Worm (Caenorhabditis elegans): ENCODE data around the gene prp-40.
A peak's percentile ranks its signal among the peaks of the same experiment; 100 is the strongest.

The prp-40 gene

DNA sequence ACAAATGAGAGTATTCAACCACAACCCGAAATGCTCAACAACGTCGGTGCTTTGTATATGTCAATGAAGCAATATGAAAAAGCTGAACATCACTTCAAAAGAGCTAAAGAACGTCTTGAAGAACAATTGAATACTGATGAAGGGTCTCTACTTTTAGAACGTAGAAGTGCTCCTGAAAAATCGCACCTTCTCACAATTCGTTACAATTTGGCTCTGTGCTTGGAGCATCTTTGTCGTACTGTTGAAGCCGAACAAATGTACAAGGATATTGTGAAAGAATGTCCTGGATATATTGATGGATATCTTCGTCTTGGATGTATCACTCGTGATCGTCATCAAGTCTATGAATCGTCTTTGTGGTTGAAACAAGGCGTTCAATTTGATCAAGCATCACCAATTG is 27.7 kb upstream of the prp-40 start:
- TF ChIP-seq nhr-102 (tag; optimal IDR thresholded peaks at IDR 0.05): no peak
- peak; percentile 78 for TF ChIP-seq aha-1 (tag)
- TF ChIP-seq spr-3 (GFP tag; optimal IDR thresholded peaks at IDR 0.05): no peak
- TF ChIP-seq unc-62 (GFP tag; optimal IDR thresholded peaks at IDR 0.05 in 1 of 2): peak in 1 of 2 experiments; percentile 97
- no peak for TF ChIP-seq unc-62 (tag; optimal IDR thresholded peaks at IDR 0.05)

DNA sequence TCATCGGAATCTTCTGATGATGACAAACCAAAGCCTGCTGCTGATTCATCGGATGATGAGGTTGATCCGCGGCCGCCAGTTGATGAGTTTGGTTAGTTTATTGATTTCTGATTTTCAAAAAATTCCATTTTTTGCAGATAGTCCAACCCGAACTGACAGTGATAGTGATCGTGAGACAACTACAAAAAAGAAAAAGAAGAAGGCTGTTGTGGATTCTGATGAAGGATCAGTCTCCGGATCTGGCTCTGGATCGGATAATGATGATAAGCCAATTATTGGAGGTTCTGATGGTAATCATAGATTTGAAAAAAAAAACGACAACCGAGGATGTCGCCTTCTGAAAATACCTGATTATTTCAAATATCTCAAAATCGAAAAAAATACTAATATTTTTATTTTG is 25.8 kb upstream of the prp-40 start:
- TF ChIP-seq mes-2 (tag; optimal IDR thresholded peaks at IDR 0.05; ENCODE audit: poor library complexity, severe bottlenecking): no peak
- TF ChIP-seq aha-1 (tag): peak; percentile 64
- TF ChIP-seq lin-38 (GFP tag; IDR thresholded peaks at IDR 0.05): no peak

DNA sequence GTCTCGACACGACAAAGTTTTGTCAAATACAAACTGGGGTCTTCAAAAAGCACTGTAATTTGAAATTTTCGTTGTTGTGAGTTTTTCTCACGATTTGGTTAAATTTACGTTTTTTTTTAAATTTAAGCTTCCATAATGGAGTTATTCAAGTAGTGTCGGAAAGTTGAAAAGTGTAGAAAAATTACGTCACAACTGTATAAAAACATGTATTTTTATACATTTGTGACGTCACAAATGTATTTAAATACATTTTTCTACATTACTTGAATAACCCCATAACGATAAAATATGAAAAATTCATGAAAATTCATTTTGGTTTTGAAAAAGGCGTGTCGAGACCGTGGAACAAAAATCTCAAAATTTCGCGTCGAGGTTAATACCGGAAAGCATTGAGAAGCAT is 24.5 kb upstream of the prp-40 start:
- TF ChIP-seq nhr-11 (tag; optimal IDR thresholded peaks at IDR 0.05) (no peak), hlh-11 (tag; optimal IDR thresholded peaks at IDR 0.05) (no peak), mxl-2 (GFP tag; conservative IDR thresholded peaks at IDR 0.05) (no peak), nhr-41 (GFP tag; IDR thresholded peaks at IDR 0.05) (no peak), F44E2.7 (GFP tag; IDR thresholded peaks at IDR 0.05) (no peak), gei-8 (GFP tag; optimal IDR thresholded peaks at IDR 0.05) (no peak), ztf-11 (tag; optimal IDR thresholded peaks at IDR 0.05) (no peak), duxl-1 (tag; optimal IDR thresholded peaks at IDR 0.05; ENCODE audit: poor library complexity) (no peak)

DNA sequence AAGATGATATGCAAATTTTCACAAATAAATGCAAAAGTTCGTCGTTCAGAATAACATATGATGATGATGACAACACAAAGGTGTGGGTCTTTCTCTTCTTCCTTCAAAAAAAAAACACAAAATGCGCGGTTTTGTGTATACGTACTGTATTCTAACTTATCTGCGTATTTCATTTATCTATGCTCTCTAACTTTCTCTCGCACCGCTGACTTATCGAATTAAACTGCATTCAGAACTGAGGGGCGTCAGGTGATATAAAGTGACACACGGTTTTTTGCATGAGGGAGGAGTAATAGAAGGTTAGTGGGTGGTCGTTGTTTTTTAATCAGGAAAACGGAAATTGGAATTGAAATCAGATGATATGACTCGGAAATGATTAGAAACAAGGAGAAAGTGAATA is 21.6 kb upstream of the prp-40 start, which contains the start of gene sod-4:
Gene sod-4 (minus strand): TSS at position 109 of the 400 bp plus-strand sequence.
- no peak for TF ChIP-seq hmg-1.1 (GFP tag; IDR thresholded peaks at IDR 0.05)
- no peak for TF ChIP-seq F44E2.7 (GFP tag; IDR thresholded peaks at IDR 0.05)
- peak; percentile 55 for TF ChIP-seq dve-1 (tag; optimal IDR thresholded peaks at IDR 0.05; ENCODE audit: insufficient read depth)
- TF ChIP-seq snpc-1.2 (GFP tag; IDR thresholded peaks at IDR 0.05): no peak
- TF ChIP-seq aly-2 (tag; optimal IDR thresholded peaks at IDR 0.05): no peak
- no peak for TF ChIP-seq ces-1 (GFP tag; optimal IDR thresholded peaks at IDR 0.05)
- peak; percentile 10 for TF ChIP-seq mep-1 (tag; optimal IDR thresholded peaks at IDR 0.05)
- peak; percentile 36 for TF ChIP-seq cey-2 (tag; optimal IDR thresholded peaks at IDR 0.05; ENCODE audit: borderline replicate concordance, insufficient read depth)
- TF ChIP-seq tra-1 (GFP tag; IDR thresholded peaks at IDR 0.05): peak; percentile 51; the same call in 1 of the 2 replicates
- no peak for TF ChIP-seq Y75B8A.6 (GFP tag; IDR thresholded peaks at IDR 0.05)
- no peak for TF ChIP-seq arid-1 (GFP tag; conservative IDR thresholded peaks at IDR 0.05)
- TF ChIP-seq hlh-30 (tag; optimal IDR thresholded peaks at IDR 0.05; ENCODE audit: insufficient read depth): peak; percentile 86
- TF ChIP-seq nhr-6 (tag; optimal IDR thresholded peaks at IDR 0.05): no peak
- no peak for TF ChIP-seq daf-12 (tag; optimal IDR thresholded peaks at IDR 0.05)
- TF ChIP-seq nhr-28 (tag; optimal IDR thresholded peaks at IDR 0.05): peak; percentile 56
- TF ChIP-seq mxl-3 (GFP tag; optimal IDR thresholded peaks at IDR 0.05): peak; percentile 27

DNA sequence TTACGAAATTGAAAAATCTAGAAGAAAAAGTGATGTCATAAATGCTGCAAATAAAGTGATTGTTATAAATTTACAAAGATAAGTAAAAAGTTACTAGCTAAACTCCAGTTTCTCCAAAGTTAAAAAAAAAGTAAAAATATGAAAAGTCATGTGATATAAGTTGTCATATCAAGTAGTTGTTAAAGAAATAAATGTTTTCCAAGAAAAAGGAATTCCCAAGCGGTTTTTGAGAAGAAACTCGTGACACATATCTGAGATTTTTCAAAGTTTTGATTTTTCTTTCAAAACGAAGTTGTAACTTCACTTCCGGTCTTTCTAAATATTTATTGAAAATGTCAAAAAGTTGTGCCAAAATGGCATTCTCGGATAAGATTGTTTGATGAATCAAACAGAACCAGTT is 20.8 kb upstream of the prp-40 start:
- TF ChIP-seq unc-62 (GFP tag; optimal IDR thresholded peaks at IDR 0.05 in 1 of 2): peak in 1 of 2 experiments; percentile 83
- no peak for TF ChIP-seq unc-62 (tag; optimal IDR thresholded peaks at IDR 0.05)
- peak; percentile 21 for TF ChIP-seq hlh-30 (tag; optimal IDR thresholded peaks at IDR 0.05; ENCODE audit: insufficient read depth)
- TF ChIP-seq mep-1 (tag; optimal IDR thresholded peaks at IDR 0.05): peak; percentile 42
- TF ChIP-seq mes-2 (tag; optimal IDR thresholded peaks at IDR 0.05; ENCODE audit: poor library complexity, severe bottlenecking): no peak
- TF ChIP-seq lsy-2 (tag; optimal IDR thresholded peaks at IDR 0.05): peak in 1 of 2 experiments; percentile 38
